Worm (Caenorhabditis elegans) whole organism, young adult: ENCODE results near the gene hsp-6.

ENCODE experiments used
- F10E7.11 ChIP-seq: sonication (generic microtip); optimal IDR thresholded peaks from 2 replicates; lab custom pipeline; 2017; ENCODE audit warnings: mild to moderate bottlenecking, missing genetic modification characterization, moderate library complexity, missing compliant biosample characterization
- F33H1.4 ChIP-seq: fragments of 200-800 bp; sonication (Bioruptor generic); IDR thresholded peaks from 2 replicates; pipeline ENCODE4 v1.3.6; 2022; ENCODE audit warnings: missing genetic modification reagents, missing genetic modification characterization, missing compliant biosample characterization
- F37B4.10 ChIP-seq: fragments of 200-800 bp; sonication (Bioruptor generic); IDR thresholded peaks from 2 replicates; pipeline ENCODE4 v1.3.6; 2022; ENCODE audit warnings: missing genetic modification characterization, missing compliant biosample characterization
- F39B2.1 ChIP-seq: fragments of 200-800 bp; sonication (Bioruptor generic); IDR thresholded peaks from 2 replicates; pipeline ENCODE4 v1.3.6; 2022; ENCODE audit warnings: missing genetic modification reagents, missing genetic modification characterization, missing compliant biosample characterization
- F52B5.7 ChIP-seq: sonication (generic microtip); optimal IDR thresholded peaks from 2 replicates; lab custom pipeline; 2016; ENCODE audit warnings: mild to moderate bottlenecking, missing genetic modification characterization, missing compliant biosample characterization
- F57A8.1 ChIP-seq: fragments of 200-800 bp; sonication (Bioruptor generic); optimal IDR thresholded peaks from 2 replicates; lab custom pipeline; 2018; ENCODE audit warnings: mild to moderate bottlenecking, missing genetic modification characterization, moderate library complexity, missing compliant biosample characterization
- T07F8.4 ChIP-seq: sonication (generic microtip); optimal IDR thresholded peaks from 2 replicates; lab custom pipeline; 2016; ENCODE audit warnings: mild to moderate bottlenecking, missing genetic modification characterization, moderate library complexity, missing compliant biosample characterization
- Y53G8AR.9 ChIP-seq: fragments of 200-800 bp; sonication (Bioruptor generic); conservative IDR thresholded peaks from 2 replicates; pipeline ENCODE4 v1.3.6; 2022; ENCODE audit warnings: missing genetic modification reagents, missing genetic modification characterization, missing compliant biosample characterization
- atf-7 ChIP-seq: sonication (generic microtip); optimal IDR thresholded peaks from 2 replicates; lab custom pipeline; 2017; ENCODE audit warnings: mild to moderate bottlenecking, missing genetic modification characterization, missing compliant biosample characterization
- attf-5 ChIP-seq: fragments of 200-800 bp; sonication (Bioruptor generic); optimal IDR thresholded peaks from 2 replicates; lab custom pipeline; 2018; ENCODE audit warnings: mild to moderate bottlenecking, missing genetic modification characterization, missing compliant biosample characterization
- attf-6 ChIP-seq: fragments of 200-800 bp; sonication (Bioruptor generic); IDR thresholded peaks from 2 replicates; pipeline ENCODE4 v1.3.6; 2022; ENCODE audit warnings: missing genetic modification reagents, missing genetic modification characterization, missing compliant biosample characterization
- cebp-1 ChIP-seq, 2 experiments: fragments of 200-800 bp in 1 of 2; sonication (Bioruptor generic) in 1 of 2; sonication (generic microtip) in 1 of 2; IDR thresholded peaks in 1 of 2; optimal IDR thresholded peaks in 1 of 2; 2 replicates each; pipeline versions ENCODE4 v1.3.6 to Lab custom; 2017 to 2022; ENCODE audit warnings: missing compliant biosample characterization in 2 of 2, missing genetic modification characterization in 2 of 2, mild to moderate bottlenecking in 1 of 2, missing genetic modification reagents in 1 of 2, moderate library complexity in 1 of 2
- ceh-27 ChIP-seq: fragments of 200-800 bp; sonication (Bioruptor generic); optimal IDR thresholded peaks from 2 replicates; lab custom pipeline; 2018; ENCODE audit warnings: mild to moderate bottlenecking, missing genetic modification characterization, moderate library complexity, missing compliant biosample characterization
- ceh-58 ChIP-seq: fragments of 200-800 bp; sonication (Bioruptor generic); IDR thresholded peaks from 2 replicates; pipeline ENCODE4 v1.3.6; 2022; ENCODE audit warnings: missing genetic modification characterization, missing compliant biosample characterization
- ceh-91 ChIP-seq: fragments of 200-800 bp; sonication (Bioruptor generic); IDR thresholded peaks from 2 replicates; pipeline ENCODE4 v1.3.6; 2022; ENCODE audit warnings: missing genetic modification reagents, missing genetic modification characterization, missing compliant biosample characterization
- chd-7 ChIP-seq: sonication (generic microtip); optimal IDR thresholded peaks from 2 replicates; lab custom pipeline; 2016; ENCODE audit warnings: mild to moderate bottlenecking, missing genetic modification characterization, moderate library complexity, missing compliant biosample characterization
- dpl-1 ChIP-seq: fragments of 150-350 bp; optimal IDR thresholded peaks from 2 replicates; lab custom pipeline; 2014; ENCODE audit warnings: missing biosample characterization, missing genetic modification reagents, missing genetic modification characterization
- egrh-3 ChIP-seq: fragments of 200-800 bp; sonication (Bioruptor generic); IDR thresholded peaks from 2 replicates; pipeline ENCODE4 v1.3.6; 2022; ENCODE audit warnings: missing genetic modification reagents, missing genetic modification characterization, missing compliant biosample characterization
- hmg-1.2 ChIP-seq: fragments of 200-800 bp; sonication (Bioruptor generic); IDR thresholded peaks from 2 replicates; pipeline ENCODE4 v1.3.6; 2022; ENCODE audit warnings: missing genetic modification reagents, missing genetic modification characterization, missing compliant biosample characterization
- lin-35 ChIP-seq, 3 experiments: fragments of 150-350 bp in 2 of 3; sonication (generic microtip) in 1 of 3; optimal IDR thresholded peaks; 2 replicates each; lab custom pipeline; 2014 to 2018; ENCODE audit warnings: missing biosample characterization in 3 of 3, missing genetic modification characterization in 3 of 3, missing genetic modification reagents in 3 of 3
- lir-1 ChIP-seq: fragments of 200-800 bp; sonication (Bioruptor generic); conservative IDR thresholded peaks from 2 replicates; pipeline ENCODE4 v1.3.6; 2022; ENCODE audit warnings: missing genetic modification reagents, missing genetic modification characterization, missing compliant biosample characterization
- lsy-27 ChIP-seq: sonication (generic microtip); optimal IDR thresholded peaks from 2 replicates; lab custom pipeline; 2017; ENCODE audit warnings: missing genetic modification characterization, mild to moderate bottlenecking, missing compliant biosample characterization, antibody characterized with exemption, missing genotype, borderline replicate concordance; ENCODE audit not compliant: insufficient read depth
- madf-6 ChIP-seq: fragments of 200-800 bp; sonication (Bioruptor generic); IDR thresholded peaks from 2 replicates; pipeline ENCODE4 v1.3.6; 2022; ENCODE audit warnings: missing genetic modification reagents, missing genetic modification characterization, missing compliant biosample characterization
- madf-8 ChIP-seq: fragments of 200-800 bp; sonication (Bioruptor generic); conservative IDR thresholded peaks from 2 replicates; pipeline ENCODE4 v1.3.6; 2022; ENCODE audit warnings: missing genetic modification reagents, missing genetic modification characterization, missing compliant biosample characterization
- mcd-1 ChIP-seq: fragments of 200-800 bp; sonication (Bioruptor generic); IDR thresholded peaks from 2 replicates; pipeline ENCODE4 v1.3.6; 2022; ENCODE audit warnings: missing genetic modification reagents, missing genetic modification characterization, missing compliant biosample characterization
- mel-28 ChIP-seq: sonication (generic microtip); optimal IDR thresholded peaks from 2 replicates; lab custom pipeline; 2016; ENCODE audit warnings: borderline replicate concordance, mild to moderate bottlenecking, missing genetic modification characterization, missing compliant biosample characterization
- mxl-1 ChIP-seq: sonication (generic microtip); optimal IDR thresholded peaks from 2 replicates; lab custom pipeline; 2016; ENCODE audit warnings: missing genetic modification characterization, missing compliant biosample characterization
- nhr-80 ChIP-seq: sonication (generic microtip); optimal IDR thresholded peaks from 2 replicates; lab custom pipeline; 2016; ENCODE audit warnings: missing genetic modification characterization, missing compliant biosample characterization
- nhr-90 ChIP-seq: sonication (generic microtip); optimal IDR thresholded peaks from 2 replicates; lab custom pipeline; 2016; ENCODE audit warnings: missing genotype, mild to moderate bottlenecking, missing genetic modification characterization, missing compliant biosample characterization
- pha-4 ChIP-seq: fragments of 150-350 bp; sonication (generic microtip); optimal IDR thresholded peaks from 2 replicates; lab custom pipeline; 2014; ENCODE audit warnings: missing biosample characterization, missing genetic modification reagents, missing genetic modification characterization
- rpc-1 ChIP-seq, 2 experiments: fragments of 150-350 bp in 1 of 2; sonication (generic microtip) in 1 of 2; optimal IDR thresholded peaks; 2 replicates each; lab custom pipeline; 2014 to 2018; ENCODE audit warnings: missing biosample characterization in 1 of 2, missing genetic modification characterization in 1 of 2, missing genetic modification reagents in 1 of 2, missing genotype in 1 of 2
- snpc-1.1 ChIP-seq: sonication (generic microtip); optimal IDR thresholded peaks from 2 replicates; lab custom pipeline; 2017; ENCODE audit warnings: missing genetic modification characterization, mild to moderate bottlenecking, missing compliant biosample characterization, antibody characterized with exemption, moderate library complexity, missing genotype, missing genetic modification reagents; ENCODE audit not compliant: insufficient read depth
- snpc-3.4 ChIP-seq: sonication (generic microtip); optimal IDR thresholded peaks from 2 replicates; lab custom pipeline; 2017; ENCODE audit warnings: missing genetic modification characterization, mild to moderate bottlenecking, missing compliant biosample characterization, antibody characterized with exemption, moderate library complexity, missing genotype, missing genetic modification reagents
- snpc-4 ChIP-seq, 5 experiments: fragments of 150-350 bp in 1 of 5; sonication (generic microtip) in 4 of 5; optimal IDR thresholded peaks; 2 replicates each; lab custom pipeline; 2014 to 2018; ENCODE audit warnings: missing genetic modification characterization in 5 of 5, missing biosample characterization in 3 of 5, antibody characterized with exemption in 2 of 5, mild to moderate bottlenecking in 2 of 5, missing compliant biosample characterization in 2 of 5, missing genotype in 2 of 5, moderate library complexity in 2 of 5, missing genetic modification reagents in 1 of 5
- zfh-2 ChIP-seq: fragments of 200-800 bp; sonication (Bioruptor generic); conservative IDR thresholded peaks from 2 replicates; pipeline ENCODE4 v1.3.6; 2022; ENCODE audit warnings: missing genetic modification reagents, missing genetic modification characterization, missing compliant biosample characterization

hsp-6 gene

ce11 chrV:4813825-4814224, 12.7 kb downstream of the hsp-6 start:
- TF ChIP-seq F52B5.7, result no peak
- TF ChIP-seq Y53G8AR.9 (GFP tag; lab: Robert Waterston, UW), result no peak
- TF ChIP-seq F37B4.10 (GFP tag; lab: Robert Waterston, UW), result no peak
- no peak for TF ChIP-seq ceh-91 (GFP tag; lab: Robert Waterston, UW)
- no peak for TF ChIP-seq nhr-90 (tag; lab: Kevin White, UChicago)
- TF ChIP-seq mxl-1 (tag; lab: Kevin White, UChicago), result no peak
- no peak for TF ChIP-seq snpc-1.1 (tag; lab: Kevin White, UChicago)
- no peak for TF ChIP-seq dpl-1 (GFP tag; lab: Kevin White, UChicago)
- TF ChIP-seq attf-6 (GFP tag; lab: Robert Waterston, UW), result no peak
- no peak for TF ChIP-seq lsy-27 (tag; lab: Kevin White, UChicago)
- TF ChIP-seq chd-7 (tag; lab: Kevin White, UChicago), result no peak
- no peak for TF ChIP-seq F10E7.11 (tag; lab: Kevin White, UChicago)
- TF ChIP-seq atf-7 (tag; lab: Kevin White, UChicago), result no peak
- TF ChIP-seq snpc-3.4, result no peak
- TF ChIP-seq ceh-58 (GFP tag; lab: Robert Waterston, UW), result no peak
- no peak for TF ChIP-seq F39B2.1 (GFP tag; lab: Robert Waterston, UW)
- TF ChIP-seq madf-6, result no peak
- TF ChIP-seq F33H1.4 (GFP tag; lab: Robert Waterston, UW), result no peak

- TF ChIP-seq ceh-27 (GFP tag; lab: Kevin White, UChicago) (peak; percentile 5), F57A8.1 (GFP tag; lab: Kevin White, UChicago) (no peak), pha-4 (tag; lab: Kevin White, UChicago) (no peak), mcd-1 (GFP tag; lab: Robert Waterston, UW) (peak; percentile 60), snpc-4 (GFP tag; optimal IDR thresholded peaks at IDR 0.05; lab: Kevin White, UChicago) (no peak), snpc-4 (tag; optimal IDR thresholded peaks at IDR 0.05; lab: Kevin White, UChicago) (no peak), nhr-80 (no peak), madf-8 (GFP tag; lab: Robert Waterston, UW) (0 out of 2 replicates have a peak, but pooled peaks have one; percentile 21), cebp-1 (GFP tag; IDR thresholded peaks at IDR 0.05; lab: Robert Waterston, UW) (no peak), cebp-1 (tag; optimal IDR thresholded peaks at IDR 0.05; lab: Kevin White, UChicago) (peak; percentile 3), dpl-1 (GFP tag; lab: Kevin White, UChicago) (peak; percentile 5), lin-35 (GFP tag; optimal IDR thresholded peaks at IDR 0.05; lab: Kevin White, UChicago) (peak in 1 of 3 experiments; percentile 5), rpc-1 (optimal IDR thresholded peaks at IDR 0.05; lab: Kevin White, UChicago) (no peak), rpc-1 (tag; optimal IDR thresholded peaks at IDR 0.05; lab: Kevin White, UChicago) (no peak), madf-6 (0 out of 2 replicates have a peak, but pooled peaks have one; percentile 36), egrh-3 (GFP tag; lab: Robert Waterston, UW) (peak; percentile 54; the same call in 1 of the 2 replicates), T07F8.4 (tag; lab: Kevin White, UChicago) (no peak), attf-5 (GFP tag; lab: Kevin White, UChicago) (peak; percentile 12), mel-28 (tag; lab: Kevin White, UChicago) (no peak), zfh-2 (GFP tag; lab: Robert Waterston, UW) (peak; percentile 89)
These were observed 15.9 kb downstream of the hsp-6 start for ce11 chrV:4810653-4811052.

- TF ChIP-seq hmg-1.2 (GFP tag; lab: Robert Waterston, UW), result peak; percentile 28; the same call in 1 of the 2 replicates
- no peak for TF ChIP-seq lir-1 (GFP tag; lab: Robert Waterston, UW)
These were observed 19.7 kb downstream of the hsp-6 start for ce11 chrV:4806859-4807258.
